Worm (Caenorhabditis elegans) whole organism, L1 larva: ENCODE measurements around the gene F53A2.3.

Experiments used
- Y116A8C.19 ChIP-seq: sonication (generic microtip); optimal IDR thresholded peaks from 2 replicates; lab custom pipeline; 2016; ENCODE audit warnings: missing compliant biosample characterization, missing genetic modification characterization, borderline replicate concordance
- aha-1 ChIP-seq: fragments of 150-350 bp; optimal IDR thresholded peaks from 2 replicates; lab custom pipeline; 2014; ENCODE audit warnings: missing biosample characterization, missing genetic modification characterization
- alr-1 ChIP-seq: fragments of 200-800 bp; sonication (Bioruptor generic); optimal IDR thresholded peaks from 2 replicates; lab custom pipeline; 2018; ENCODE audit warnings: borderline replicate concordance, mild to moderate bottlenecking, missing genetic modification characterization, missing compliant biosample characterization
- blmp-1 ChIP-seq: fragments of 150-350 bp; optimal IDR thresholded peaks from 2 replicates; lab custom pipeline; 2014; ENCODE audit warnings: missing biosample characterization, missing genetic modification characterization
- ceh-88 ChIP-seq: fragments of 200-800 bp; sonication (Bioruptor generic); IDR thresholded peaks from 2 replicates; pipeline ENCODE4 v1.3.6; 2022; ENCODE audit warnings: missing genetic modification characterization, missing compliant biosample characterization
- ceh-90 ChIP-seq: sonication (generic microtip); optimal IDR thresholded peaks from 2 replicates; lab custom pipeline; 2016; ENCODE audit warnings: missing genetic modification characterization, missing compliant biosample characterization
- efl-1 ChIP-seq, 4 experiments: fragments of 150-350 bp; optimal IDR thresholded peaks in 3 of 4; peaks in 1 of 4; 1 replicate in 1 of 4; 2 replicates in 3 of 4; lab custom pipeline; 2014; ENCODE audit warnings: missing biosample characterization in 2 of 4, missing genetic modification characterization in 2 of 4, missing genetic modification reagents in 2 of 4
- egl-13 ChIP-seq: sonication (generic microtip); optimal IDR thresholded peaks from 2 replicates; lab custom pipeline; 2016; ENCODE audit warnings: missing genotype, missing genetic modification reagents, missing genetic modification characterization, missing compliant biosample characterization
- egl-27 ChIP-seq, 2 experiments: fragments of 150-350 bp in 1 of 2; sonication (generic microtip); optimal IDR thresholded peaks; 3 replicates each; lab custom pipeline; 2017 to 2018; ENCODE audit warnings: missing biosample characterization in 2 of 2, missing genetic modification characterization in 2 of 2, missing genetic modification reagents in 2 of 2
- fkh-10 ChIP-seq: sonication (generic microtip); optimal IDR thresholded peaks from 2 replicates; lab custom pipeline; 2017; ENCODE audit warnings: missing biosample characterization, missing genetic modification reagents, missing genetic modification characterization
- fos-1 ChIP-seq: fragments of 150-350 bp; optimal IDR thresholded peaks from 2 replicates; lab custom pipeline; 2014; ENCODE audit warnings: missing biosample characterization, missing genetic modification characterization
- grh-1 ChIP-seq: fragments of 200-800 bp; sonication (Bioruptor generic); IDR thresholded peaks from 2 replicates; pipeline ENCODE4 v1.3.6; 2022; ENCODE audit warnings: missing genetic modification reagents, missing genetic modification characterization, missing compliant biosample characterization
- hlh-4 ChIP-seq: sonication (generic microtip); optimal IDR thresholded peaks from 2 replicates; lab custom pipeline; 2016; ENCODE audit warnings: mild to moderate bottlenecking, missing genetic modification characterization, missing compliant biosample characterization
- hpl-2 ChIP-seq: fragments of 150-350 bp; optimal IDR thresholded peaks from 2 replicates; lab custom pipeline; 2014; ENCODE audit warnings: missing biosample characterization, missing genetic modification reagents, missing genetic modification characterization
- irx-1 ChIP-seq: sonication (generic microtip); optimal IDR thresholded peaks from 2 replicates; lab custom pipeline; 2016; ENCODE audit warnings: missing genetic modification characterization, missing compliant biosample characterization
- isw-1 ChIP-seq: fragments of 200-800 bp; sonication (Bioruptor generic); IDR thresholded peaks from 2 replicates; pipeline ENCODE4 v1.3.6; 2022; ENCODE audit warnings: missing genetic modification characterization, missing compliant biosample characterization
- jun-1 ChIP-seq: fragments of 150-350 bp; optimal IDR thresholded peaks from 2 replicates; lab custom pipeline; 2014; ENCODE audit warnings: missing biosample characterization, missing genetic modification reagents, missing genetic modification characterization
- lin-13 ChIP-seq: fragments of 150-350 bp; optimal IDR thresholded peaks from 2 replicates; lab custom pipeline; 2014; ENCODE audit warnings: missing biosample characterization, missing genetic modification reagents, missing genetic modification characterization
- lin-14 ChIP-seq: fragments of 200-800 bp; sonication (Bioruptor generic); optimal IDR thresholded peaks from 2 replicates; lab custom pipeline; 2018; ENCODE audit warnings: mild to moderate bottlenecking, missing genetic modification characterization, moderate library complexity, missing compliant biosample characterization
- lin-15B ChIP-seq: fragments of 150-350 bp; sonication (generic microtip); optimal IDR thresholded peaks from 3 replicates; lab custom pipeline; 2014; ENCODE audit warnings: missing biosample characterization, missing genetic modification characterization
- lin-39 ChIP-seq: fragments of 150-350 bp; optimal IDR thresholded peaks from 2 replicates; lab custom pipeline; 2014; ENCODE audit warnings: missing biosample characterization, missing genetic modification reagents, missing genetic modification characterization
- lsy-2 ChIP-seq, 2 experiments: fragments of 150-350 bp; optimal IDR thresholded peaks; 2 replicates each; lab custom pipeline; 2014; ENCODE audit warnings: missing biosample characterization in 2 of 2, missing genetic modification characterization in 2 of 2
- mab-9 ChIP-seq: fragments of 200-800 bp; sonication (Bioruptor generic); IDR thresholded peaks from 2 replicates; pipeline ENCODE4 v1.3.6; 2022; ENCODE audit warnings: missing genetic modification reagents, missing genetic modification characterization, missing compliant biosample characterization
- mdl-1 ChIP-seq, 2 experiments: fragments of 150-350 bp; optimal IDR thresholded peaks; 2 replicates each; lab custom pipeline; 2014 to 2017; ENCODE audit warnings: missing biosample characterization in 2 of 2, missing genetic modification characterization in 2 of 2, inconsistent platforms in 1 of 2
- mef-2 ChIP-seq: fragments of 150-350 bp; optimal IDR thresholded peaks from 2 replicates; lab custom pipeline; 2014; ENCODE audit warnings: missing biosample characterization, missing genetic modification characterization
- mep-1 ChIP-seq: fragments of 150-350 bp; optimal IDR thresholded peaks from 2 replicates; lab custom pipeline; 2014; ENCODE audit warnings: missing biosample characterization, missing genetic modification characterization
- nhr-12 ChIP-seq: sonication (generic microtip); optimal IDR thresholded peaks from 2 replicates; lab custom pipeline; 2017; ENCODE audit warnings: missing biosample characterization, missing genetic modification characterization
- nhr-71 ChIP-seq: sonication (generic microtip); optimal IDR thresholded peaks from 2 replicates; lab custom pipeline; 2016; ENCODE audit warnings: mild to moderate bottlenecking, missing genetic modification characterization, moderate library complexity, missing compliant biosample characterization
- nhr-84 ChIP-seq: sonication (generic microtip); optimal IDR thresholded peaks from 2 replicates; lab custom pipeline; 2017; ENCODE audit warnings: missing biosample characterization, missing genetic modification characterization
- pax-3 ChIP-seq: fragments of 200-800 bp; sonication (Bioruptor generic); optimal IDR thresholded peaks from 2 replicates; lab custom pipeline; 2018; ENCODE audit warnings: mild to moderate bottlenecking, missing genetic modification characterization, moderate library complexity, missing compliant biosample characterization
- skn-1 ChIP-seq: fragments of 150-350 bp; optimal IDR thresholded peaks from 2 replicates; lab custom pipeline; 2014; ENCODE audit warnings: missing biosample characterization, missing genetic modification characterization
- snpc-4 ChIP-seq: fragments of 150-350 bp; optimal IDR thresholded peaks from 2 replicates; lab custom pipeline; 2014; ENCODE audit warnings: missing biosample characterization, missing genetic modification characterization
- tbx-2 ChIP-seq: sonication (generic microtip); optimal IDR thresholded peaks from 2 replicates; lab custom pipeline; 2016; ENCODE audit warnings: missing genetic modification characterization, missing compliant biosample characterization
- tlp-1 ChIP-seq: fragments of 150-350 bp; optimal IDR thresholded peaks from 2 replicates; lab custom pipeline; 2014; ENCODE audit warnings: missing biosample characterization, missing genetic modification characterization
- unc-130 ChIP-seq: fragments of 150-350 bp; optimal IDR thresholded peaks from 2 replicates; lab custom pipeline; 2017; ENCODE audit warnings: missing biosample characterization, missing genetic modification characterization, inconsistent platforms
- xbp-1 ChIP-seq: sonication (generic microtip); optimal IDR thresholded peaks from 2 replicates; lab custom pipeline; 2016; ENCODE audit warnings: missing genetic modification characterization, missing compliant biosample characterization
- zag-1 ChIP-seq: fragments of 150-350 bp; optimal IDR thresholded peaks from 2 replicates; lab custom pipeline; 2014; ENCODE audit warnings: missing biosample characterization, missing genetic modification characterization
- ztf-11 ChIP-seq, 2 experiments: sonication (generic microtip); optimal IDR thresholded peaks; 2 replicates each; lab custom pipeline; 2016 to 2017; ENCODE audit warnings: missing genetic modification characterization in 2 of 2, missing biosample characterization in 1 of 2, missing compliant biosample characterization in 1 of 2
- ztf-4 ChIP-seq: fragments of 150-350 bp; optimal IDR thresholded peaks from 2 replicates; lab custom pipeline; 2014; ENCODE audit warnings: missing biosample characterization, missing genetic modification characterization

The F53A2.3 gene

DNA sequence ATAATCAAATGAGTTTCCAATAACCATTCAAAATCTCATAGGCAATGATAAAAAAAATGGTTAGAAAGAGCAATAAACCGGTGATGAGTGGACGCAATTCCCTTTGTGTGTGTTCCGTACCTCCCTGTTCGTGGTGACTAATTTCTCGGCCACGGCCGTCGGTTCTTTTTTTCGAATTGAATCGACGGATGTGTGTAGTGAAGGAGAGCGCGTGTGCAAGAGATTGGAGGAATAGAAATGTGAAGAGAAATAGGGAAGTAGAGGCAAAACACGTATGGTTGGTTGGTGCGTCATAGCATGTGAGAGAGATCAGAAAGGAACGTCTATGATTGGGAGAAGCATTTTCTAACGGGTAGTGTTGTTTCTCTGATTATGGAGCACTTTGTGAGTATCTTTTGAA is 20.3 kb upstream of the F53A2.3 start (continued):
- no peak for TF ChIP-seq isw-1 (GFP tag; lab: Robert Waterston, UW)
- no peak for TF ChIP-seq egl-27 (tag; optimal IDR thresholded peaks at IDR 0.05; lab: Kevin White, UChicago)
- TF ChIP-seq ztf-11 (tag; optimal IDR thresholded peaks at IDR 0.05; lab: Kevin White, UChicago), result no peak
- TF ChIP-seq fkh-10 (GFP tag; lab: Kevin White, UChicago), result no peak
- no peak for TF ChIP-seq lin-13
- TF ChIP-seq jun-1 (tag; lab: Kevin White, UChicago), result peak; percentile 18
- no peak for TF ChIP-seq aha-1 (tag; lab: Kevin White, UChicago)
- no peak for TF ChIP-seq ceh-88 (GFP tag; lab: Robert Waterston, UW)
- no peak for TF ChIP-seq zag-1 (tag; lab: Kevin White, UChicago)
- TF ChIP-seq nhr-84, result no peak
- TF ChIP-seq skn-1 (tag; lab: Kevin White, UChicago), result peak; percentile 68
- no peak for TF ChIP-seq tbx-2
- peak; percentile 37 for TF ChIP-seq fos-1
- TF ChIP-seq egl-13 (tag; lab: Kevin White, UChicago), result no peak
- TF ChIP-seq lin-15B (tag; lab: Kevin White, UChicago), result peak; percentile 4
- no peak for TF ChIP-seq tlp-1
- no peak for TF ChIP-seq ztf-4 (tag; lab: Kevin White, UChicago)
- TF ChIP-seq nhr-71 (tag; lab: Kevin White, UChicago), result peak; percentile 48
- TF ChIP-seq mep-1, result no peak
- TF ChIP-seq irx-1 (tag; lab: Kevin White, UChicago), result no peak
- no peak for TF ChIP-seq nhr-12 (tag; lab: Kevin White, UChicago)
- no peak for TF ChIP-seq hlh-4 (tag; lab: Kevin White, UChicago)
- TF ChIP-seq mdl-1 (tag; optimal IDR thresholded peaks at IDR 0.05; lab: Kevin White, UChicago), result peak in 1 of 2 experiments; percentile 66
- TF ChIP-seq pax-3, result no peak
- peak; percentile 58 for TF ChIP-seq blmp-1 (tag; lab: Kevin White, UChicago)
- peak; percentile 36 to 41 for TF ChIP-seq efl-1 (optimal IDR thresholded peaks at IDR 0.05; lab: Kevin White, UChicago)
- peak; percentile 31 to 67 for TF ChIP-seq efl-1 (GFP tag; optimal IDR thresholded peaks at IDR 0.05 in 1 of 2; lab: Kevin White, UChicago)
- no peak for TF ChIP-seq mab-9 (GFP tag; lab: Robert Waterston, UW)
- TF ChIP-seq lsy-2 (tag; optimal IDR thresholded peaks at IDR 0.05; lab: Kevin White, UChicago), result peak; percentile 17 to 63
- TF ChIP-seq grh-1 (GFP tag; lab: Robert Waterston, UW), result no peak

DNA sequence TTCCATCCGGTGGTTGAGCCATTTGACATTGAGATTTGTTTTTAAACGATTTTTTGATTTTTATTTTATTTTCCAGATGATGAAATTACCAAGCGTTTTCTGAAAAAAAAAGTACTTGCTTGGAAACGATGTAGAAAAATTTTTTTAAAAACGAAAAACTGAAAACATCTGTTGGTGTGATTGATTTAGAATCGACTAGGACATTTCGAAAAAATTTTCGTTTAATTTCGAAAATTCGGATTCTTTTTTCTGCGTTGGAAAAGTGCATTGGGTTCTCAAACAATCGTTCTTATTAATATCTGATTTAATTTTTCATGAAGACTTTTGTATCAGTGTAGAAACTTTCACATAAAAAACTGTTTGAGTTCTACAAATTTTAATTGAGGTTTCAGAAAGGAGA is 19.7 kb upstream of the F53A2.3 start, which contains the start of gene F53A2.9:
F53A2.9 (minus strand) TSS at position 101 of the 400 bp plus-strand sequence.
- no peak for TF ChIP-seq hlh-4 (tag; lab: Kevin White, UChicago)
- no peak for TF ChIP-seq nhr-84
- no peak for TF ChIP-seq unc-130
- TF ChIP-seq mef-2 (tag; lab: Kevin White, UChicago), result no peak
- no peak for TF ChIP-seq ceh-88 (GFP tag; lab: Robert Waterston, UW)
- TF ChIP-seq ztf-11 (tag; optimal IDR thresholded peaks at IDR 0.05; lab: Kevin White, UChicago), result no peak
- no peak for TF ChIP-seq Y116A8C.19 (tag; lab: Kevin White, UChicago)

DNA sequence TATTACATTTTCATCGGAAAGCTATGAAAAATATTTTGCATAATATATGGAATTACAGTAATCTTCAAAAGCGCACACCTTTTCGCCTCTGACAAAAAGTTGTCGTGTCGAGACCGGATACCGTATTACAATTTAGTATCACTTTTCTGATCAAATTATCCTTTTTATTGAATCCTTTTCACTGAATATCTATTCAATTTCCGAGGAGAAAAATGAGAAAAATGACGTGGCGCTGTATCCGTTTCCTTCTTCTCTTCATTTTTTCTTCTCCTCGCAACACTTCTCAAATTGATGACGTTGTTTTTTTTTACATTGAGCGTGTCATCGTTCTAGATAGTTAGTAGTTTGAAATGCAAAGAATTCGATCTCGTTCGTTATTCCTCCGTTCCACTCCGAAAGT is 11.4 kb upstream of the F53A2.3 start:
- TF ChIP-seq hpl-2 (GFP tag; lab: Kevin White, UChicago) (no peak), lin-15B (tag; lab: Kevin White, UChicago) (no peak), tlp-1 (no peak), xbp-1 (tag; lab: Kevin White, UChicago) (no peak), nhr-71 (tag; lab: Kevin White, UChicago) (peak; percentile 3), ceh-90 (tag; lab: Kevin White, UChicago) (no peak), lsy-2 (tag; optimal IDR thresholded peaks at IDR 0.05; lab: Kevin White, UChicago) (peak in 1 of 2 experiments; percentile 12), snpc-4 (tag; lab: Kevin White, UChicago) (no peak), alr-1 (tag; lab: Kevin White, UChicago) (no peak), lin-14 (GFP tag; lab: Kevin White, UChicago) (peak; percentile 66), egl-27 (tag; optimal IDR thresholded peaks at IDR 0.05; lab: Kevin White, UChicago) (no peak), unc-130 (no peak), lin-39 (tag; lab: Kevin White, UChicago) (no peak)
